Fruit fly (Drosophila melanogaster): ENCODE data around the gene upd3.

The upd3 gene

DNA sequence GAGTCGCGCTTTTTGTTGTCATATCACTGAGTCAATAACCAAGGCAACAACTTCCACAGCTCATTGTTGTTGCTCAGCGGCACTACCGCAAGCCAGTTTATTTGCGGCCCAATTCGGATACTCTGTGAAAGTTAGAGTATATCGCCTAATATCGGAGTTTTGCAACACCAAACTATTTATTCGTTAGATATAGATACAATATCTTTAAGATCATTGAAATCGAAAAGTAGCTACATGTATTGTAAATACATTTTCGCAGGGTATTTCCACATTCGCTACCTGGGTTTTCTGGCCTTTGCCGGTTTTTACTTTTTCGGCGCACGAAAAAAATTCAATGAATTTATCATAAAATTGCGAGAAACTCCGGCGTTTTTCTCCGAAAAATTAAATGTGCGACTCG lies 17.0 kb downstream of the upd3 start (continued):
- TF ChIP-seq org-1 (GFP tag; optimal IDR thresholded peaks at IDR 0.05) = peak; percentile 65
- no peak for TF ChIP-seq usp (GFP tag; optimal IDR thresholded peaks at IDR 0.05)
- TF ChIP-seq CG18011 (GFP tag; optimal IDR thresholded peaks at IDR 0.05) = no peak
- peak; percentile 62 for TF ChIP-seq CG10274 (GFP tag; optimal IDR thresholded peaks at IDR 0.05)
- TF ChIP-seq nmo (GFP tag; optimal IDR thresholded peaks at IDR 0.05) = peak; percentile 69
- peak; percentile 51 for TF ChIP-seq Mad (GFP tag; optimal IDR thresholded peaks at IDR 0.05)
- TF ChIP-seq Xbp1 (GFP tag; optimal IDR thresholded peaks at IDR 0.05) = peak; percentile 65
- no peak for TF ChIP-seq br (optimal IDR thresholded peaks at IDR 0.05)
- TF ChIP-seq Taf1 (GFP tag; IDR thresholded peaks at IDR 0.05) = 0 out of 2 replicates have a peak, but pooled peaks have one; percentile 42
- TF ChIP-seq shn (GFP tag; optimal IDR thresholded peaks at IDR 0.05) = peak; percentile 42
- TF ChIP-seq Sry-δ (GFP tag; optimal IDR thresholded peaks at IDR 0.05) = peak; percentile 7
- peak; percentile 89 for TF ChIP-seq dysf (GFP tag; IDR thresholded peaks at IDR 0.05)
- TF ChIP-seq CG10654 (GFP tag; optimal IDR thresholded peaks at IDR 0.05) = peak; percentile 24
- TF ChIP-seq sug (tag; optimal IDR thresholded peaks at IDR 0.05) = peak; percentile 15
- TF ChIP-seq CG9817 (tag; optimal IDR thresholded peaks at IDR 0.05) = peak; percentile 76
- peak; percentile 75; the same call in 1 of the 3 replicates for TF ChIP-seq otp (GFP tag; IDR thresholded peaks at IDR 0.05)
- no peak for TF ChIP-seq trem (tag; optimal IDR thresholded peaks at IDR 0.05)
- TF ChIP-seq salm (tag; optimal IDR thresholded peaks at IDR 0.05) = peak; percentile 40
- TF ChIP-seq HHEX (GFP tag; optimal IDR thresholded peaks at IDR 0.05) = peak; percentile 66
- TF ChIP-seq zfh2 (GFP tag; optimal IDR thresholded peaks at IDR 0.05) = peak; percentile 59
- TF ChIP-seq caup (GFP tag; optimal IDR thresholded peaks at IDR 0.05; ENCODE audit: severe bottlenecking) = peak; percentile 78
- peak; percentile 84 for TF ChIP-seq CG7839 (tag; optimal IDR thresholded peaks at IDR 0.05)
- peak; percentile 21 for TF ChIP-seq CG30431 (GFP tag; optimal IDR thresholded peaks at IDR 0.05)
- peak; percentile 10 for TF ChIP-seq Six4 (GFP tag; optimal IDR thresholded peaks at IDR 0.05)
- peak; percentile 75 for TF ChIP-seq tgo (GFP tag; IDR thresholded peaks at IDR 0.05)
- TF ChIP-seq sim (GFP tag; IDR thresholded peaks at IDR 0.05) = no peak
- peak; percentile 76 for TF ChIP-seq Hmr (GFP tag; optimal IDR thresholded peaks at IDR 0.05)
- TF ChIP-seq CG15696 (tag; optimal IDR thresholded peaks at IDR 0.05) = peak; percentile 5
- TF ChIP-seq Hr78 (GFP tag; optimal IDR thresholded peaks at IDR 0.05) = no peak
- TF ChIP-seq Gug (GFP tag; IDR thresholded peaks at IDR 0.05) = peak; percentile 69
- 0 out of 2 replicates have a peak, but pooled peaks have one; percentile 22 for TF ChIP-seq Dref (GFP tag; IDR thresholded peaks at IDR 0.05)
- no peak for TF ChIP-seq vfl (GFP tag; optimal IDR thresholded peaks at IDR 0.05)
- peak; percentile 34 for TF ChIP-seq CG11723 (GFP tag; optimal IDR thresholded peaks at IDR 0.05)
- no peak for TF ChIP-seq Tbp (GFP tag; optimal IDR thresholded peaks at IDR 0.05)
- TF ChIP-seq Scr (GFP tag; IDR thresholded peaks at IDR 0.05; ENCODE audit: partially characterized antibody) = no peak
- no peak for TF ChIP-seq Opbp (GFP tag; IDR thresholded peaks at IDR 0.05; ENCODE audit: partially characterized antibody)
- no peak for TF ChIP-seq CG4282 (GFP tag; optimal IDR thresholded peaks at IDR 0.05)
- TF ChIP-seq E2f2 (GFP tag; IDR thresholded peaks at IDR 0.05) = peak; percentile 59
- TF ChIP-seq cad (GFP tag; optimal IDR thresholded peaks at IDR 0.05) = no peak
- peak; percentile 56 for TF ChIP-seq tap (tag; optimal IDR thresholded peaks at IDR 0.05)
- peak; percentile 87 for TF ChIP-seq lmd (GFP tag; IDR thresholded peaks at IDR 0.05)
- no peak for TF ChIP-seq Doc2 (GFP tag; IDR thresholded peaks at IDR 0.05)
- TF ChIP-seq tx (GFP tag; optimal IDR thresholded peaks at IDR 0.05) = peak; percentile 42
- TF ChIP-seq CG32767 (GFP tag; IDR thresholded peaks at IDR 0.05) = peak; percentile 52
- TF ChIP-seq stwl (tag; optimal IDR thresholded peaks at IDR 0.05) = no peak
- TF ChIP-seq Hey (tag; optimal IDR thresholded peaks at IDR 0.05) = peak; percentile 13
- TF ChIP-seq Hr3 (GFP tag; optimal IDR thresholded peaks at IDR 0.05) = peak; percentile 61
- TF ChIP-seq CG6813 (GFP tag; optimal IDR thresholded peaks at IDR 0.05) = peak; percentile 37
- peak; percentile 82 for TF ChIP-seq rib (GFP tag; IDR thresholded peaks at IDR 0.05)
- peak; percentile 54 for TF ChIP-seq Ravus (GFP tag; IDR thresholded peaks at IDR 0.05)
- TF ChIP-seq danr (GFP tag; IDR thresholded peaks at IDR 0.05) = peak; percentile 65; the same call in 1 of the 2 replicates
- TF ChIP-seq corto (GFP tag; optimal IDR thresholded peaks at IDR 0.05) = peak; percentile 50
